Worm (Caenorhabditis elegans): Measurements from ENCODE around the gene Y116A8C.467.

The Y116A8C.467 gene

DNA sequence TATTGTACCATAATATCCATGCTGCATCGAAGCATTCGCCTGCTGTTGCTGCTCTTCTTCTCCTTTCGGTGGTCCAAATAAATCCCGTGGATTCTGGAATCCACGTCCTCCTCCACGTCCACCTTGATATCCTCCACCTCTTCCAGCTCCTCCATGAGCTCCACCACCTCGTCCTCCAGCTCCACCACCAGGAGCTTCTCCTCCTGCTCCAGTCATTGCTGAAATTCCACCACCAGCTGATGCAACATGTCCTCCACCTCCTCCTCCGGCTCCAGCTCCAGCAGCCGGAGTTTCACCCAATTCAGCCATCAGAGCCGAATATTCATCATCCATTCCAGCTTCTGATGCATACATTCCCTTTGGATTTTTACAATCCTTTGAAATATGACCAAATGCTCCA is 42.0 kb upstream of the Y116A8C.467 start (continued):
- TF ChIP-seq C06A6.2 (GFP tag; conservative IDR thresholded peaks at IDR 0.05) = no peak
- no peak for TF ChIP-seq ets-4 (GFP tag; optimal IDR thresholded peaks at IDR 0.05)
- no peak for TF ChIP-seq T07F8.4 (tag; optimal IDR thresholded peaks at IDR 0.05)
- TF ChIP-seq lsl-1 (GFP tag; optimal IDR thresholded peaks at IDR 0.05) = no peak
- TF ChIP-seq nhr-27 (tag; optimal IDR thresholded peaks at IDR 0.05) = no peak
- TF ChIP-seq let-607 (tag; optimal IDR thresholded peaks at IDR 0.05) = no peak
- TF ChIP-seq repo-1 (tag; optimal IDR thresholded peaks at IDR 0.05) = peak; percentile 39
- no peak for TF ChIP-seq lin-54 (GFP tag; optimal IDR thresholded peaks at IDR 0.05)
- TF ChIP-seq D2030.7 (GFP tag; IDR thresholded peaks at IDR 0.05) = no peak
- no peak for TF ChIP-seq lir-1 (GFP tag; conservative IDR thresholded peaks at IDR 0.05)
- no peak for TF ChIP-seq bed-2 (GFP tag; IDR thresholded peaks at IDR 0.05)
- TF ChIP-seq him-1 (tag; optimal IDR thresholded peaks at IDR 0.05) = no peak
- peak; percentile 81 for TF ChIP-seq zfh-2 (GFP tag; conservative IDR thresholded peaks at IDR 0.05)
- no peak for TF ChIP-seq B0019.2 (GFP tag; conservative IDR thresholded peaks at IDR 0.05)

DNA sequence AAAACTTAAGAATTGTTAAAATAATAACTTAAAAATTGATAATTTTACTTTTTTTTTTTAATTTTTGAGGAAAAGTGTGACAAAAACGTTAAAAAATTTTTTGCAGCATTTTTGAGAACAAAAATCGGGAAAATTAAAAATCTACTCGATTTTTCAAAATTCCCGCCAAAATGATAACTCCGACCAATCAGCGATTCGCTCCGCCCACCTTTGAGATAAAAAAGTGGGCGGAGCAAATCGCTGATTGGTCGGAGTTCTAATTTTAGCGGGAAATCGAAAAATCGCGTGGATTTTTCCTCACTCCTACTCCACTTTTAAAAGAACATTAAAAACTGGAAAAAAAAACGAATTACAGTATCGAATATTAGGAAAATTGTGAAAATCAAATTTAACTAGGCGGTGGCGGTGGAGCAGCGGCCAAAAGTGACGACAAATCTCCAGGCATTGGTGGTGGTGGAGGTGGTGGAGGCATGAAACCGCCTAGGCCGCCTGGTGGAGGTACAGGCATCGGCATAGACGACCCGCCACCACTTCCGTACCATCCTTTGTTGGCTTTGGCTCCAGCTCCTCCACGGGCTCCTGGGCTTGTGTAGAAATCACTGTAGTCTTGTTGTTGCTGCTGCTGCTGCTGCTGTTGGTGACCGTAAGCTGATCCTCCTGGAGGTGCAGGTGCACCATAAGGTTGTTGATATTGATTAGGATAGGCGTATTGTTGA is 40.7 kb upstream of the Y116A8C.467 start:
- peak; percentile 68 for TF ChIP-seq nfyb-1 (GFP tag; IDR thresholded peaks at IDR 0.05)
- no peak for TF ChIP-seq efl-1 (GFP tag; optimal IDR thresholded peaks at IDR 0.05)
- no peak for TF ChIP-seq nhr-80 (tag; optimal IDR thresholded peaks at IDR 0.05)
- TF ChIP-seq egrh-3 (GFP tag; IDR thresholded peaks at IDR 0.05) = peak; percentile 35; the same call in 1 of the 2 replicates
- no peak for TF ChIP-seq bed-2 (GFP tag; IDR thresholded peaks at IDR 0.05)
- peak; percentile 76 for TF ChIP-seq zfh-2 (GFP tag; conservative IDR thresholded peaks at IDR 0.05)
- TF ChIP-seq snpc-4 (GFP tag; optimal IDR thresholded peaks at IDR 0.05) = no peak
- TF ChIP-seq snpc-4 (tag; optimal IDR thresholded peaks at IDR 0.05) = peak in 1 of 4 experiments; percentile 21

DNA sequence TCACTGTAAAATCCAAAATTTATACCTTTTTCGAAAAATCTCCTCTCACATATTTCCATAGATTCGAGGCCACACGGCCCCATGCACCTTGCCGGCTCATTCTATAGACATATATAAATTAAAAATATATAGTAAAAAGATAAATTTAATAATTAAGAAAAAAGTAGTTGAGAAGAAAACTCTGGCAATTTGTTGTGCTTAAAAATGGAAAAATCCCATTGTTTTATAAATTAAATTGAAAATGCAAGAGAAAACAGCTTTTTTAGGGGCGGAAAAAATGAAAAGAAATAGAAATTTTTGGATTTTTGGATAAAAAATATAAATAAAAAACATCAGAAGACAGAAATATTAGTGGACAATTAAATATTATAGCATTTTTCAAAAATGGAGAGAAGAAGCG is 40.0 kb upstream of the Y116A8C.467 start, which contains the start of gene Y116A8C.30:
TSS of gene Y116A8C.30 (minus strand) at position 101 of the 400 bp plus-strand sequence.
- no peak for TF ChIP-seq snpc-4 (GFP tag; optimal IDR thresholded peaks at IDR 0.05)
- TF ChIP-seq snpc-4 (tag; optimal IDR thresholded peaks at IDR 0.05) = peak in 1 of 4 experiments; percentile 45
- TF ChIP-seq ceh-40 (GFP tag; IDR thresholded peaks at IDR 0.05) = no peak

DNA sequence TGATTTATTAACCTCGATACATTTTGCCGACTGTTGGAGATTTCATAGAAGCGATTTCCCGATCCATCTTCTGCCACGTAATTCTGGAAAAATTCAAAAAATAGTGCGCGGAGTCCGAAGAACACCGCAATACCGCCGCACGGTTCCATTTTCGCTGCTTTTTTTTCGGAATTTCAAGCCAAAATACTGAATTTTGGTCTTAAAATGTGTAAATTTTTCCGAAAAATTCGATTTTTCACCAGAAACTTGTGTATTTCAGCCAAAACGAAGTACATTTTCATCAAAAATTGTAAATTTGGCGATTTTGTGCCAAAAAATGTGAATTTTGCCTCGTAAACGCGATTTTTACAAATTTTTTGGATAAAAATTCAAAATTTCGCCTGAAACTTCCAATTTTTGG is 39.5 kb upstream of the Y116A8C.467 start:
- TF ChIP-seq tbp1 (GFP tag; optimal IDR thresholded peaks at IDR 0.05) (no peak), ceh-79 (tag; optimal IDR thresholded peaks at IDR 0.05) (no peak), Y53G8AR.9 (GFP tag; conservative IDR thresholded peaks at IDR 0.05) (no peak), nfya-1 (tag; optimal IDR thresholded peaks at IDR 0.05; ENCODE audit: borderline replicate concordance, insufficient read depth) (no peak), attf-6 (GFP tag; IDR thresholded peaks at IDR 0.05) (no peak), hsf-1 (GFP tag; IDR thresholded peaks at IDR 0.05) (no peak), efl-1 (GFP tag; optimal IDR thresholded peaks at IDR 0.05) (no peak), lin-40 (tag; optimal IDR thresholded peaks at IDR 0.05) (no peak), cebp-2 (GFP tag; IDR thresholded peaks at IDR 0.05) (no peak), B0261.1 (tag; optimal IDR thresholded peaks at IDR 0.05) (no peak)

DNA sequence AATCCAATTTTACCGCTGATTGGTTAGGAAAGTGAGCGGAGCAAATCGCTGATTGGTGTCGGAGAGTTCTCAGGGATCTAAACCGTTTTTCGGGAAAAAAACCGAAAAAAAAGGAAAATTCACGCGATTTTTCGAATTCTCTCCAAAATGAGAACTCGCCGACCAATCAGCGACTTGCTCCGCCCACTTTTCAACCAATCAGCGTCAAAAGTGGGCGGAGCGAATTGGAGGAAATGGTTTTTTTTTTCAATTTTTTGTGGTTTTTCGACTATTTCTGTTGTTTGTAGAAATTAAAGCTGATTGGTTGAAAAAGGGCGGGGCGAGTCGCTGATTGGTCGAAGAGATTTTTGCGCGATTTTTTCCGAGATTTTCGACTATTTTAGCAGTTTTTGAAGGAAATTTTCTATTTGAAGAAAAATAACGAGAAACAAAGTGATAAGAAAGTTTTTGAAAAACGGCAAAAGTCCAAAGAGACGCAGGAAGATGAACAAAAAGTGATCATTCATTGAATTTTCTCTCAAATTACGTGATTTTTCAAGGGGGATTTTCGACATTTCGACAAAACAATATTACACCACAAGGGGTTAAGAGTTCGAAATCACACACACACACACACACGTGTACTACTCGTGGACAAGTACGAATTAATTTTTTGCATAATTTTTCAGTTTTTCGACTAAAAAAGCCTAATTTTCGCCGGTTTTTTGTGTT is 37.2 kb upstream of the Y116A8C.467 start:
- TF ChIP-seq Y67H2A.10 (GFP tag; conservative IDR thresholded peaks at IDR 0.05) (no peak), ceh-100 (GFP tag; IDR thresholded peaks at IDR 0.05) (no peak), hmg-1.2 (GFP tag; IDR thresholded peaks at IDR 0.05) (no peak), nfyb-1 (GFP tag; IDR thresholded peaks at IDR 0.05) (peak; percentile 93), nfya-2 (GFP tag; IDR thresholded peaks at IDR 0.05) (0 out of 2 replicates have a peak, but pooled peaks have one; percentile 53), Y53G8AR.9 (GFP tag; conservative IDR thresholded peaks at IDR 0.05) (no peak)
